Worm (Caenorhabditis elegans): ENCODE measurements around the gene Y44F5A.1.

Y44F5A.1 gene

ce11 chrIII:4237660-4238059, 9.8 kb downstream of the Y44F5A.1 start (continued):
- no peak for TF ChIP-seq peb-1 (tag; optimal IDR thresholded peaks at IDR 0.05)
- no peak for TF ChIP-seq elt-3 (tag; optimal IDR thresholded peaks at IDR 0.05)
- peak; percentile 80 for TF ChIP-seq gmeb-1 (tag; optimal IDR thresholded peaks at IDR 0.05)
- no peak for TF ChIP-seq nhr-23 (tag; optimal IDR thresholded peaks at IDR 0.05)
- TF ChIP-seq ztf-1 (GFP tag; conservative IDR thresholded peaks at IDR 0.05), result no peak

ce11 chrIII:4236178-4236577, 11.3 kb downstream of the Y44F5A.1 start:
- TF ChIP-seq Y55F3AM.14 (GFP tag; optimal IDR thresholded peaks at IDR 0.05), result no peak
- TF ChIP-seq lsy-2 (tag; optimal IDR thresholded peaks at IDR 0.05), result peak in 1 of 2 experiments; percentile 37
- TF ChIP-seq F13H6.1 (tag; optimal IDR thresholded peaks at IDR 0.05), result peak; percentile 12
- TF ChIP-seq blmp-1 (tag; optimal IDR thresholded peaks at IDR 0.05; ENCODE audit: insufficient read depth), result peak; percentile 68
- peak; percentile 24 for TF ChIP-seq sem-4 (tag; optimal IDR thresholded peaks at IDR 0.05)
- TF ChIP-seq unc-39 (tag; optimal IDR thresholded peaks at IDR 0.05), result no peak
- peak; percentile 79 for TF ChIP-seq sma-9 (GFP tag; optimal IDR thresholded peaks at IDR 0.05)
- no peak for TF ChIP-seq sma-9 (tag; optimal IDR thresholded peaks at IDR 0.05)
- no peak for TF ChIP-seq nhr-77 (tag; optimal IDR thresholded peaks at IDR 0.05)
- TF ChIP-seq lin-13 (GFP tag; optimal IDR thresholded peaks at IDR 0.05), result peak; percentile 95
- TF ChIP-seq nhr-25 (tag; optimal IDR thresholded peaks at IDR 0.05), result peak; percentile 40
- no peak for TF ChIP-seq elt-1 (tag; optimal IDR thresholded peaks at IDR 0.05)
- peak; percentile 34 for TF ChIP-seq nhr-129 (tag; optimal IDR thresholded peaks at IDR 0.05)
- peak; percentile 1 for TF ChIP-seq egl-27 (tag; optimal IDR thresholded peaks at IDR 0.05)
- no peak for TF ChIP-seq gmeb-1 (tag; optimal IDR thresholded peaks at IDR 0.05)
- peak; percentile 35 for TF ChIP-seq C34F6.9 (tag; optimal IDR thresholded peaks at IDR 0.05)
- TF ChIP-seq nhr-21 (tag; optimal IDR thresholded peaks at IDR 0.05), result peak; percentile 26
- peak; percentile 35 for TF ChIP-seq sma-3 (GFP tag; optimal IDR thresholded peaks at IDR 0.05)

ce11 chrIII:4234642-4235295, 12.7 kb downstream of the Y44F5A.1 start:
- TF ChIP-seq F13H6.1 (tag; optimal IDR thresholded peaks at IDR 0.05) (no peak), zag-1 (tag; optimal IDR thresholded peaks at IDR 0.05) (no peak), gmeb-1 (tag; optimal IDR thresholded peaks at IDR 0.05) (no peak), nhr-129 (tag; optimal IDR thresholded peaks at IDR 0.05) (no peak), nhr-21 (tag; optimal IDR thresholded peaks at IDR 0.05) (no peak), nhr-6 (tag; optimal IDR thresholded peaks at IDR 0.05) (no peak), elt-1 (tag; optimal IDR thresholded peaks at IDR 0.05) (no peak), nhr-12 (tag; optimal IDR thresholded peaks at IDR 0.05) (no peak), unc-62 (GFP tag; optimal IDR thresholded peaks at IDR 0.05) (no peak), aly-2 (tag; optimal IDR thresholded peaks at IDR 0.05) (no peak), skn-1 (tag; optimal IDR thresholded peaks at IDR 0.05) (no peak), egl-27 (tag; optimal IDR thresholded peaks at IDR 0.05) (no peak), nhr-77 (tag; optimal IDR thresholded peaks at IDR 0.05) (no peak), peb-1 (tag; optimal IDR thresholded peaks at IDR 0.05) (no peak), blmp-1 (tag; optimal IDR thresholded peaks at IDR 0.05; ENCODE audit: insufficient read depth) (no peak), sem-4 (tag; optimal IDR thresholded peaks at IDR 0.05) (no peak), sma-3 (GFP tag; optimal IDR thresholded peaks at IDR 0.05) (no peak), dmd-4 (tag; optimal IDR thresholded peaks at IDR 0.05) (no peak), elt-3 (tag; optimal IDR thresholded peaks at IDR 0.05) (no peak)

- TF ChIP-seq dmd-4 (tag; optimal IDR thresholded peaks at IDR 0.05), result no peak
- no peak for TF ChIP-seq Y55F3AM.14 (GFP tag; optimal IDR thresholded peaks at IDR 0.05)
- no peak for TF ChIP-seq skn-1 (tag; optimal IDR thresholded peaks at IDR 0.05)
- no peak for TF ChIP-seq crh-2 (tag; optimal IDR thresholded peaks at IDR 0.05)
- TF ChIP-seq lsy-2 (tag; optimal IDR thresholded peaks at IDR 0.05), result no peak
- no peak for TF ChIP-seq nhr-11 (tag; optimal IDR thresholded peaks at IDR 0.05)
- no peak for TF ChIP-seq lin-13 (GFP tag; optimal IDR thresholded peaks at IDR 0.05)
- TF ChIP-seq sem-4 (tag; optimal IDR thresholded peaks at IDR 0.05), result no peak
- no peak for TF ChIP-seq sma-3 (GFP tag; optimal IDR thresholded peaks at IDR 0.05)
- TF ChIP-seq ztf-11 (tag; optimal IDR thresholded peaks at IDR 0.05), result no peak
- no peak for TF ChIP-seq peb-1 (tag; optimal IDR thresholded peaks at IDR 0.05)
- TF ChIP-seq elt-3 (tag; optimal IDR thresholded peaks at IDR 0.05), result no peak
- no peak for TF ChIP-seq ztf-1 (GFP tag; conservative IDR thresholded peaks at IDR 0.05)
Observed at ce11 chrIII:4232811-4233269, 14.6 kb downstream of the Y44F5A.1 start, which contains the start of gene nhr-20. Gene nhr-20, minus strand, starts transcription at chrIII:4233219.

ce11 chrIII:4231372-4231771, 16.1 kb downstream of the Y44F5A.1 start:
- no peak for TF ChIP-seq fos-1 (tag; optimal IDR thresholded peaks at IDR 0.05)

All from whole organism, L2 larva.